Fruit fly (Drosophila melanogaster): ENCODE measurements around the gene trp.
A peak's percentile ranks its signal among the peaks of the same experiment; 100 is the strongest.

Gene trp

dm6 chr3R:29868676-29869349, 51.3 kb downstream of the trp start, which contains the start of gene Zip99C (continued):
- no peak for TF ChIP-seq al (GFP tag; IDR thresholded peaks at IDR 0.05)
- TF ChIP-seq CG14860 (GFP tag; IDR thresholded peaks at IDR 0.05; ENCODE audit: partially characterized antibody) = peak; percentile 85
- 0 out of 2 replicates have a peak, but pooled peaks have one; percentile 11 for TF ChIP-seq Atf6 (GFP tag; IDR thresholded peaks at IDR 0.05)
- peak; percentile 64 for TF ChIP-seq CG1603 (tag; optimal IDR thresholded peaks at IDR 0.05)
- TF ChIP-seq CG17385 (GFP tag; optimal IDR thresholded peaks at IDR 0.05) = no peak
- TF ChIP-seq wdn (GFP tag; IDR thresholded peaks at IDR 0.05) = no peak
- TF ChIP-seq CG9437 (GFP tag; optimal IDR thresholded peaks at IDR 0.05) = no peak
- no peak for TF ChIP-seq Sry-β (GFP tag; optimal IDR thresholded peaks at IDR 0.05)
- no peak for TF ChIP-seq ro (GFP tag; IDR thresholded peaks at IDR 0.05)
- no peak for TF ChIP-seq ap (GFP tag; IDR thresholded peaks at IDR 0.05)
- no peak for TF ChIP-seq rib (GFP tag; IDR thresholded peaks at IDR 0.05)
- no peak for TF ChIP-seq CG12219 (GFP tag; optimal IDR thresholded peaks at IDR 0.05)
- no peak for TF ChIP-seq CG10565 (GFP tag; optimal IDR thresholded peaks at IDR 0.05)
- peak; percentile 32; the same call in 1 of the 3 replicates for TF ChIP-seq zfh1 (GFP tag; IDR thresholded peaks at IDR 0.05)
- peak; percentile 8 for TF ChIP-seq Ssrp (tag; optimal IDR thresholded peaks at IDR 0.05)
- TF ChIP-seq CG10366 (GFP tag; IDR thresholded peaks at IDR 0.05) = peak; percentile 24; the same call in 1 of the 2 replicates
- no peak for TF ChIP-seq CG4282 (GFP tag; optimal IDR thresholded peaks at IDR 0.05)
- no peak for TF ChIP-seq gcm (GFP tag; optimal IDR thresholded peaks at IDR 0.05)
- TF ChIP-seq CG18599 (GFP tag; optimal IDR thresholded peaks at IDR 0.05) = peak; percentile 70
- no peak for TF ChIP-seq dmrt99B (tag; optimal IDR thresholded peaks at IDR 0.05)
- TF ChIP-seq ase (GFP tag; IDR thresholded peaks at IDR 0.05) = no peak
- no peak for TF ChIP-seq CG13624 (GFP tag; optimal IDR thresholded peaks at IDR 0.05)
- TF ChIP-seq fd64A (GFP tag; optimal IDR thresholded peaks at IDR 0.05) = no peak
- TF ChIP-seq Nf-YA (GFP tag; IDR thresholded peaks at IDR 0.05) = no peak
- no peak for TF ChIP-seq disco-r (GFP tag; optimal IDR thresholded peaks at IDR 0.05)
- no peak for TF ChIP-seq ttk (GFP tag; IDR thresholded peaks at IDR 0.05)
- no peak for TF ChIP-seq Awh (GFP tag; IDR thresholded peaks at IDR 0.05)
- TF ChIP-seq CG14667 (GFP tag; IDR thresholded peaks at IDR 0.05) = no peak
- no peak for TF ChIP-seq CHES-1-like (GFP tag; optimal IDR thresholded peaks at IDR 0.05)
- TF ChIP-seq CG7556 (GFP tag; optimal IDR thresholded peaks at IDR 0.05) = peak; percentile 4
- TF ChIP-seq CG10462 (GFP tag; optimal IDR thresholded peaks at IDR 0.05) = no peak
- no peak for TF ChIP-seq CG18011 (GFP tag; optimal IDR thresholded peaks at IDR 0.05)
- TF ChIP-seq lab (GFP tag; optimal IDR thresholded peaks at IDR 0.05) = peak; percentile 4
- TF ChIP-seq tna (GFP tag; IDR thresholded peaks at IDR 0.05; ENCODE audit: partially characterized antibody) = 0 out of 2 replicates have a peak, but pooled peaks have one; percentile 63
- no peak for TF ChIP-seq gcm2 (GFP tag; optimal IDR thresholded peaks at IDR 0.05)
- TF ChIP-seq CG6272 (GFP tag; IDR thresholded peaks at IDR 0.05) = peak; percentile 41; the same call in 1 of the 2 replicates
- peak; percentile 18 for TF ChIP-seq Usf (GFP tag; optimal IDR thresholded peaks at IDR 0.05)
- no peak for TF ChIP-seq fd102C (GFP tag; optimal IDR thresholded peaks at IDR 0.05)
- TF ChIP-seq bbx (GFP tag; IDR thresholded peaks at IDR 0.05; ENCODE audit: partially characterized antibody) = peak; percentile 87
- no peak for TF ChIP-seq repo (GFP tag; optimal IDR thresholded peaks at IDR 0.05)
- peak; percentile 6 for TF ChIP-seq gro (GFP tag; optimal IDR thresholded peaks at IDR 0.05)
- no peak for TF ChIP-seq CG11398 (GFP tag; optimal IDR thresholded peaks at IDR 0.05)
- peak; percentile 50 for TF ChIP-seq YL-1 (GFP tag; optimal IDR thresholded peaks at IDR 0.05)
- no peak for TF ChIP-seq jumu (GFP tag; optimal IDR thresholded peaks at IDR 0.05)
- no peak for TF ChIP-seq Trl (optimal IDR thresholded peaks at IDR 0.05)
- no peak for TF ChIP-seq Trl (GFP tag; optimal IDR thresholded peaks at IDR 0.05)
- no peak for TF ChIP-seq mirr (GFP tag; optimal IDR thresholded peaks at IDR 0.05)
- TF ChIP-seq seq (GFP tag; IDR thresholded peaks at IDR 0.05) = no peak
- peak; percentile 56 for TF ChIP-seq Rfx (GFP tag; IDR thresholded peaks at IDR 0.05)
- no peak for TF ChIP-seq CG4820 (GFP tag; optimal IDR thresholded peaks at IDR 0.05)
- TF ChIP-seq Ravus (GFP tag; IDR thresholded peaks at IDR 0.05) = no peak
